Worm (Caenorhabditis elegans) whole organism, L2 larva: ENCODE data around the gene polk-1.

Experiments used
- lin-13 ChIP-seq: fragments of 150-350 bp; optimal IDR thresholded peaks from 2 replicates; lab custom pipeline; 2014; ENCODE audit warnings: missing biosample characterization, missing genetic modification reagents, missing genetic modification characterization
- unc-39 ChIP-seq: fragments of 150-350 bp; optimal IDR thresholded peaks from 2 replicates; lab custom pipeline; 2014; ENCODE audit warnings: missing biosample characterization, missing genetic modification characterization
- unc-62 ChIP-seq: fragments of 150-350 bp; optimal IDR thresholded peaks from 2 replicates; lab custom pipeline; 2014; ENCODE audit warnings: missing biosample characterization, missing genetic modification reagents, missing genetic modification characterization
- ztf-11 ChIP-seq: sonication (generic microtip); optimal IDR thresholded peaks from 2 replicates; lab custom pipeline; 2017; ENCODE audit warnings: missing biosample characterization, missing genetic modification characterization

ce11 chrIII:8602148-8602547 is 26.2 kb downstream of the polk-1 start:
- TF ChIP-seq lin-13 (no peak), unc-62 (no peak), unc-39 (no peak), ztf-11 (tag; lab: Kevin White, UChicago) (no peak)
